Worm (Caenorhabditis elegans) whole organism, late embryonic: ENCODE data around the gene srx-125.

Experiments used
- F13H6.1 ChIP-seq: sonication (generic microtip); optimal IDR thresholded peaks from 2 replicates; lab custom pipeline; 2016; ENCODE audit warnings: missing genetic modification characterization, missing compliant biosample characterization
- K02D7.2 ChIP-seq: sonication (generic microtip); optimal IDR thresholded peaks from 2 replicates; lab custom pipeline; 2017; ENCODE audit warnings: mild to moderate bottlenecking, missing genetic modification characterization, missing compliant biosample characterization
- Y22D7AL.16 ChIP-seq: sonication (generic microtip); optimal IDR thresholded peaks from 2 replicates; lab custom pipeline; 2016; ENCODE audit warnings: missing genetic modification characterization, missing compliant biosample characterization
- ama-1 ChIP-seq: fragments of 150-350 bp; optimal IDR thresholded peaks from 2 replicates; lab custom pipeline; 2014
- ceh-14 ChIP-seq: sonication (generic microtip); optimal IDR thresholded peaks from 2 replicates; lab custom pipeline; 2016; ENCODE audit warnings: missing genotype, missing genetic modification characterization, missing compliant biosample characterization
- ceh-18 ChIP-seq: sonication (generic microtip); optimal IDR thresholded peaks from 2 replicates; lab custom pipeline; 2016; ENCODE audit warnings: missing genetic modification characterization, missing compliant biosample characterization
- ceh-19 ChIP-seq: fragments of 200-800 bp; sonication (Bioruptor generic); optimal IDR thresholded peaks from 2 replicates; lab custom pipeline; 2018; ENCODE audit warnings: mild to moderate bottlenecking, missing genetic modification characterization, missing compliant biosample characterization
- ceh-2 ChIP-seq: sonication (generic microtip); optimal IDR thresholded peaks from 2 replicates; lab custom pipeline; 2016; ENCODE audit warnings: missing genotype, missing genetic modification characterization, missing compliant biosample characterization
- ceh-30 ChIP-seq: fragments of 150-350 bp; optimal IDR thresholded peaks from 2 replicates; lab custom pipeline; 2014; ENCODE audit warnings: missing biosample characterization, missing genetic modification characterization
- ceh-31 ChIP-seq: sonication (generic microtip); optimal IDR thresholded peaks from 2 replicates; lab custom pipeline; 2016; ENCODE audit warnings: missing genetic modification characterization, missing compliant biosample characterization
- ceh-34 ChIP-seq: sonication (generic microtip); optimal IDR thresholded peaks from 2 replicates; lab custom pipeline; 2016; ENCODE audit warnings: mild to moderate bottlenecking, missing genetic modification characterization, missing compliant biosample characterization
- ceh-45 ChIP-seq: fragments of 200-800 bp; sonication (Bioruptor generic); IDR thresholded peaks from 2 replicates; pipeline ENCODE4 v1.3.6; 2022; ENCODE audit warnings: missing genetic modification reagents, missing genetic modification characterization, missing compliant biosample characterization
- ceh-48 ChIP-seq: sonication (generic microtip); optimal IDR thresholded peaks from 2 replicates; lab custom pipeline; 2016; ENCODE audit warnings: missing genetic modification characterization, inconsistent platforms, missing compliant biosample characterization
- ceh-6 ChIP-seq: fragments of 200-800 bp; sonication (Bioruptor generic); optimal IDR thresholded peaks from 2 replicates; lab custom pipeline; 2018; ENCODE audit warnings: mild to moderate bottlenecking, missing genetic modification characterization, missing compliant biosample characterization
- ceh-9 ChIP-seq: sonication (generic microtip); optimal IDR thresholded peaks from 2 replicates; lab custom pipeline; 2016; ENCODE audit warnings: mild to moderate bottlenecking, missing genetic modification characterization, inconsistent platforms, missing compliant biosample characterization
- che-1 ChIP-seq: sonication (generic microtip); optimal IDR thresholded peaks from 2 replicates; lab custom pipeline; 2016; ENCODE audit warnings: mild to moderate bottlenecking, missing genetic modification characterization, missing compliant biosample characterization
- elt-2 ChIP-seq: sonication (generic microtip); optimal IDR thresholded peaks from 2 replicates; lab custom pipeline; 2016; ENCODE audit warnings: missing genetic modification reagents, missing genetic modification characterization, missing compliant biosample characterization
- elt-4 ChIP-seq: sonication (generic microtip); optimal IDR thresholded peaks from 2 replicates; lab custom pipeline; 2016; ENCODE audit warnings: missing genetic modification characterization, missing compliant biosample characterization
- fkh-6 ChIP-seq: sonication (generic microtip); optimal IDR thresholded peaks from 2 replicates; lab custom pipeline; 2016; ENCODE audit warnings: missing genetic modification characterization, missing compliant biosample characterization
- gmeb-2 ChIP-seq: sonication (generic microtip); optimal IDR thresholded peaks from 2 replicates; lab custom pipeline; 2016; ENCODE audit warnings: missing genetic modification characterization, inconsistent platforms, missing compliant biosample characterization
- lim-6 ChIP-seq: sonication (generic microtip); optimal IDR thresholded peaks from 2 replicates; lab custom pipeline; 2016; ENCODE audit warnings: missing genetic modification characterization, missing compliant biosample characterization
- madf-2 ChIP-seq: sonication (generic microtip); optimal IDR thresholded peaks from 2 replicates; lab custom pipeline; 2017; ENCODE audit warnings: missing genetic modification characterization, missing compliant biosample characterization
- mec-3 ChIP-seq: sonication (generic microtip); optimal IDR thresholded peaks from 2 replicates; lab custom pipeline; 2016; ENCODE audit warnings: borderline replicate concordance, missing genetic modification characterization, missing compliant biosample characterization
- nfya-1 ChIP-seq: sonication (generic microtip); optimal IDR thresholded peaks from 2 replicates; lab custom pipeline; 2017; ENCODE audit warnings: missing genetic modification characterization, mild to moderate bottlenecking, missing compliant biosample characterization, antibody characterized with exemption, moderate library complexity
- nhr-11 ChIP-seq: fragments of 150-350 bp; optimal IDR thresholded peaks from 2 replicates; lab custom pipeline; 2014; ENCODE audit warnings: missing biosample characterization, missing genetic modification characterization
- pax-1 ChIP-seq: fragments of 150-350 bp; optimal IDR thresholded peaks from 2 replicates; lab custom pipeline; 2014; ENCODE audit warnings: missing biosample characterization, missing genetic modification characterization
- pha-2 ChIP-seq: sonication (generic microtip); optimal IDR thresholded peaks from 2 replicates; lab custom pipeline; 2017; ENCODE audit warnings: mild to moderate bottlenecking, missing genetic modification characterization, missing compliant biosample characterization
- pha-4 ChIP-seq: fragments of 150-350 bp; optimal IDR thresholded peaks from 2 replicates; lab custom pipeline; 2018; ENCODE audit warnings: missing biosample characterization, missing genetic modification reagents, missing genetic modification characterization
- pros-1 ChIP-seq: fragments of 150-350 bp; optimal IDR thresholded peaks from 2 replicates; lab custom pipeline; 2014; ENCODE audit warnings: missing biosample characterization, missing genetic modification reagents, missing genetic modification characterization
- rnt-1 ChIP-seq: sonication (generic microtip); optimal IDR thresholded peaks from 2 replicates; lab custom pipeline; 2016; ENCODE audit warnings: missing genetic modification characterization, missing compliant biosample characterization
- sdc-2 ChIP-seq: sonication (generic microtip); optimal IDR thresholded peaks from 2 replicates; lab custom pipeline; 2016; ENCODE audit warnings: missing genotype, missing genetic modification characterization, missing compliant biosample characterization
- sox-2 ChIP-seq: fragments of 200-800 bp; sonication (Bioruptor generic); IDR thresholded peaks from 2 replicates; pipeline ENCODE4 v1.3.6; 2022; ENCODE audit warnings: missing genetic modification reagents, missing genetic modification characterization, missing compliant biosample characterization
- sox-4 ChIP-seq: sonication (generic microtip); optimal IDR thresholded peaks from 2 replicates; lab custom pipeline; 2017; ENCODE audit warnings: mild to moderate bottlenecking, missing genetic modification characterization, inconsistent platforms, missing compliant biosample characterization
- syd-9 ChIP-seq: sonication (generic microtip); optimal IDR thresholded peaks from 2 replicates; lab custom pipeline; 2016; ENCODE audit warnings: mild to moderate bottlenecking, missing genetic modification characterization, moderate library complexity, missing compliant biosample characterization
- tbx-2 ChIP-seq: sonication (generic microtip); optimal IDR thresholded peaks from 2 replicates; lab custom pipeline; 2016; ENCODE audit warnings: missing genetic modification characterization, missing compliant biosample characterization
- tbx-7 ChIP-seq: sonication (generic microtip); optimal IDR thresholded peaks from 2 replicates; lab custom pipeline; 2016; ENCODE audit warnings: missing genotype, missing genetic modification characterization, missing compliant biosample characterization
- ttx-3 ChIP-seq: sonication (generic microtip); optimal IDR thresholded peaks from 2 replicates; lab custom pipeline; 2016; ENCODE audit warnings: missing genetic modification reagents, missing genetic modification characterization, missing compliant biosample characterization
- unc-42 ChIP-seq: sonication (generic microtip); optimal IDR thresholded peaks from 2 replicates; lab custom pipeline; 2016; ENCODE audit warnings: missing genotype, missing genetic modification characterization, missing compliant biosample characterization
- unc-55 ChIP-seq: sonication (generic microtip); optimal IDR thresholded peaks from 2 replicates; lab custom pipeline; 2017; ENCODE audit warnings: missing biosample characterization, missing genetic modification reagents, missing genetic modification characterization
- zip-5 ChIP-seq: sonication (generic microtip); optimal IDR thresholded peaks from 2 replicates; lab custom pipeline; 2016; ENCODE audit warnings: missing genetic modification characterization, missing compliant biosample characterization
- ztf-16 ChIP-seq: sonication (generic microtip); optimal IDR thresholded peaks from 2 replicates; lab custom pipeline; 2017; ENCODE audit warnings: missing genetic modification characterization, missing compliant biosample characterization

The srx-125 gene

ce11 chrV:13388961-13389360, 21.8 kb downstream of the srx-125 start:
- TF ChIP-seq ama-1 (lab: Kevin White, UChicago), result no peak
- TF ChIP-seq ceh-48 (tag; lab: Kevin White, UChicago), result no peak
- TF ChIP-seq mec-3 (tag; lab: Kevin White, UChicago), result no peak

- TF ChIP-seq fkh-6 (tag; lab: Kevin White, UChicago), result no peak
- no peak for TF ChIP-seq ceh-45 (GFP tag; lab: Robert Waterston, UW)
- no peak for TF ChIP-seq pros-1 (tag; lab: Kevin White, UChicago)
- TF ChIP-seq ceh-30 (tag; lab: Kevin White, UChicago), result no peak
- TF ChIP-seq ceh-18, result no peak
- TF ChIP-seq ceh-9, result no peak
- TF ChIP-seq rnt-1 (tag; lab: Kevin White, UChicago), result no peak
- no peak for TF ChIP-seq unc-55 (GFP tag; lab: Kevin White, UChicago)
- TF ChIP-seq tbx-7 (tag; lab: Kevin White, UChicago), result no peak
- TF ChIP-seq elt-4, result no peak
- TF ChIP-seq zip-5 (tag; lab: Kevin White, UChicago), result no peak
- TF ChIP-seq ceh-14, result no peak
- TF ChIP-seq madf-2 (tag; lab: Kevin White, UChicago), result no peak
- TF ChIP-seq, all 69 proteins: peak for 0
These were observed 22.3 kb downstream of the srx-125 start for ce11 chrV:13389454-13389853.

- TF ChIP-seq nhr-11 (tag; lab: Kevin White, UChicago) (no peak), sdc-2 (tag; lab: Kevin White, UChicago) (no peak), ttx-3 (tag; lab: Kevin White, UChicago) (no peak), gmeb-2 (tag; lab: Kevin White, UChicago) (no peak), nfya-1 (tag; lab: Kevin White, UChicago) (peak; percentile 22), tbx-7 (tag; lab: Kevin White, UChicago) (no peak)
These were observed 23.8 kb downstream of the srx-125 start for ce11 chrV:13390936-13391335.

ce11 chrV:13391378-13392258, 24.5 kb downstream of the srx-125 start, which contains the start of gene somi-1:
TSS of gene somi-1 (minus strand) at chrV:13391395.
- no peak for TF ChIP-seq madf-2 (tag; lab: Kevin White, UChicago)
- TF ChIP-seq ceh-2, result no peak
- TF ChIP-seq sox-4 (tag; lab: Kevin White, UChicago), result no peak
- TF ChIP-seq tbx-2 (tag; lab: Kevin White, UChicago), result peak; percentile 6
- no peak for TF ChIP-seq pha-2 (tag; lab: Kevin White, UChicago)
- no peak for TF ChIP-seq unc-55 (GFP tag; lab: Kevin White, UChicago)
- TF ChIP-seq pha-4 (tag; lab: Kevin White, UChicago), result no peak
- peak; percentile 28 for TF ChIP-seq ceh-31
- TF ChIP-seq lim-6 (tag; lab: Kevin White, UChicago), result no peak
- no peak for TF ChIP-seq pax-1
- no peak for TF ChIP-seq K02D7.2
- TF ChIP-seq elt-2 (tag; lab: Kevin White, UChicago), result no peak
- no peak for TF ChIP-seq F13H6.1 (tag; lab: Kevin White, UChicago)
- TF ChIP-seq unc-42 (tag; lab: Kevin White, UChicago), result peak; percentile 98
- TF ChIP-seq, all 69 proteins: peak for 3

- TF ChIP-seq ceh-2, result peak; percentile 11
- peak; percentile 60 for TF ChIP-seq tbx-2 (tag; lab: Kevin White, UChicago)
- peak; percentile 12 for TF ChIP-seq che-1 (tag; lab: Kevin White, UChicago)
- TF ChIP-seq syd-9, result peak; percentile 79
- peak; percentile 30 for TF ChIP-seq unc-55 (GFP tag; lab: Kevin White, UChicago)
- TF ChIP-seq sox-2 (GFP tag; lab: Robert Waterston, UW), result no peak
- TF ChIP-seq F13H6.1 (tag; lab: Kevin White, UChicago), result peak; percentile 62
- TF ChIP-seq mec-3 (tag; lab: Kevin White, UChicago), result peak; percentile 46
- TF ChIP-seq Y22D7AL.16 (tag; lab: Kevin White, UChicago), result peak; percentile 19
- TF ChIP-seq fkh-6 (tag; lab: Kevin White, UChicago), result peak; percentile 17
- TF ChIP-seq sox-4 (tag; lab: Kevin White, UChicago), result peak; percentile 51
- TF ChIP-seq ceh-48 (tag; lab: Kevin White, UChicago), result peak; percentile 5
- TF ChIP-seq ztf-16, result no peak
- peak; percentile 50 for TF ChIP-seq sdc-2 (tag; lab: Kevin White, UChicago)
- no peak for TF ChIP-seq ceh-30 (tag; lab: Kevin White, UChicago)
- TF ChIP-seq elt-2 (tag; lab: Kevin White, UChicago), result no peak
- TF ChIP-seq ceh-6 (GFP tag; lab: Kevin White, UChicago), result no peak
- TF ChIP-seq rnt-1 (tag; lab: Kevin White, UChicago), result peak; percentile 95
- TF ChIP-seq madf-2 (tag; lab: Kevin White, UChicago), result peak; percentile 24
- TF ChIP-seq ceh-34 (tag; lab: Kevin White, UChicago), result peak; percentile 81
- peak; percentile 40 for TF ChIP-seq ceh-19 (GFP tag; lab: Kevin White, UChicago)
- TF ChIP-seq ceh-18, result peak; percentile 91
- no peak for TF ChIP-seq pros-1 (tag; lab: Kevin White, UChicago)
- TF ChIP-seq ceh-31, result peak; percentile 37
These were observed 26.2 kb downstream of the srx-125 start for ce11 chrV:13393333-13393803.
